Worm (Caenorhabditis elegans): Measurements from ENCODE around the gene flwr-1.

- TF ChIP-seq dao-5 (tag; optimal IDR thresholded peaks at IDR 0.05) (no peak), him-1 (tag; optimal IDR thresholded peaks at IDR 0.05) (no peak)
Measured at ce11 chrX:15013941-15014453, 43.9 kb upstream of the flwr-1 start.

All from whole organism, L4/young adult.